Worm (Caenorhabditis elegans): ENCODE results near the gene K05F1.9.

- TF ChIP-seq swsn-7 (tag; optimal IDR thresholded peaks at IDR 0.05) (no peak), unc-62 (GFP tag; optimal IDR thresholded peaks at IDR 0.05) (no peak), hlh-17 (GFP tag; optimal IDR thresholded peaks at IDR 0.05; ENCODE audit: borderline replicate concordance) (no peak), unc-30 (tag; optimal IDR thresholded peaks at IDR 0.05) (no peak), egl-27 (tag; optimal IDR thresholded peaks at IDR 0.05) (no peak), unc-86 (tag; optimal IDR thresholded peaks at IDR 0.05) (no peak), elt-2 (tag; optimal IDR thresholded peaks at IDR 0.05) (no peak), pqm-1 (tag; optimal IDR thresholded peaks at IDR 0.05) (no peak), rnt-1 (tag; optimal IDR thresholded peaks at IDR 0.05) (peak; percentile 56), snpc-4 (tag; optimal IDR thresholded peaks at IDR 0.05) (no peak), lin-13 (GFP tag; optimal IDR thresholded peaks at IDR 0.05) (no peak), skn-1 (tag; optimal IDR thresholded peaks at IDR 0.05) (no peak), pag-3 (tag; optimal IDR thresholded peaks at IDR 0.05; ENCODE audit: borderline replicate concordance, insufficient read depth) (peak; percentile 79), nhr-28 (tag; optimal IDR thresholded peaks at IDR 0.05) (no peak)
Measured at ce11 chrII:5841053-5841547, 40.1 kb upstream of the K05F1.9 start, which contains the start of gene lec-5.
